Fruit fly (Drosophila melanogaster) S2 (cell line): ENCODE data around the gene CG2218.

Experiments used
- CG8478 ChIP-seq: fragments of >200 bp; optimal IDR thresholded peaks from 2 replicates; lab custom pipeline; 2018
- CTCF ChIP-seq, 2 experiments: fragments of >200 bp; optimal IDR thresholded peaks; 2 replicates each; lab custom pipeline; 2018

CG2218 gene

DNA sequence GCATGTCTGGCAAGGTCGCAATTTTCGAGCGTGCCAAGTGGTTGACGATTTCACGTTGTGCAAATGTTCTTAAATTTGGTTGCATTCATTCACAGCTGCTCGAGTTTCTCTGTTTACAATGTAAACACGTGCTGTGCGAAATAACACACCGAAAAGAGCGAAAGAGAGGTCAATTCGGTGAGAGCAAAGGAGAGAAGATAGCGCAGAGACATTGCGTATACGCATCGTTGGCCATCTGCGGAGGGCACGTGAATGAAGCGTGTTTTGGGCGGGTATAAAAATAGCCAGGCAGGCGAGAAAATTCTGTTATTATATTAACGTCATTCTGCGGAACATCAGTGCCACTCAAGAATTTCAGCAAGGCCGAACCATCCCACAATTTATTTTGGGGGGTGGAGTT lies 26.4 kb upstream of the CG2218 start:
- no peak for TF ChIP-seq CG8478 (lab: Kevin White, UChicago)
- TF ChIP-seq CTCF (optimal IDR thresholded peaks at IDR 0.05; lab: Kevin White, UChicago), result no peak

dm6 chr3R:30453236-30453635 lies 25.2 kb upstream of the CG2218 start:
- TF ChIP-seq CG8478 (lab: Kevin White, UChicago) (no peak), CTCF (optimal IDR thresholded peaks at IDR 0.05; lab: Kevin White, UChicago) (no peak)

DNA sequence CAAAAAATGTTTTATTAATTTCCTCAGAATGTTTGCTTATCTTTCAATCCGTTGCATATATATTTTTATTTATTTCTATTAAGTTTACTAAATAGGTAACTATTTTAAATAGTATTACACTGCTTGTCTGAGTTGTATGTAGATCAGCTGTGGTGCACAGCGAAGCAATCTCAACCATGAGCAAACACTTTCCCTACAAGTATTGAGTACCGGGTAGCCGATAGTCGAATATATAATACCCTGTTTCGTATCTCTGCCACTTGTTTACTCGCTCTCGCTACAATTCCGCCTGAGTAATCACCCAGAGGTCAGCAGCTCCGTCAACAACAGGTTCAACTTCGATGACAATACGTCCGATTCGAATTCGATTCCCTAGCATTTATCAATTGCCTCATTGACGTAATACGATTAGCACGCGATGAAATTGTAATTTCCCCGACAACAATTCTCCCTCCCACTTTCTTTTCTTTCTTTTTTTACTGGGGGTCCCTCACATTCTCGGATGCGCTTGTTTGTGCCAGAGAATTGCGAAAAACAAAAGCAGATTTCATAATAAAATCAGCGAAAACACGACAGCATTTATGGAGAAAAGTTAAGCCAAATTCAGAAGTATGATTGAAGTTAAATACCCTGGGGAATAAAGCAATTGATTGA lies 22.7 kb upstream of the CG2218 start:
- no peak for TF ChIP-seq CG8478 (lab: Kevin White, UChicago)
- TF ChIP-seq CTCF (optimal IDR thresholded peaks at IDR 0.05; lab: Kevin White, UChicago), result no peak

DNA sequence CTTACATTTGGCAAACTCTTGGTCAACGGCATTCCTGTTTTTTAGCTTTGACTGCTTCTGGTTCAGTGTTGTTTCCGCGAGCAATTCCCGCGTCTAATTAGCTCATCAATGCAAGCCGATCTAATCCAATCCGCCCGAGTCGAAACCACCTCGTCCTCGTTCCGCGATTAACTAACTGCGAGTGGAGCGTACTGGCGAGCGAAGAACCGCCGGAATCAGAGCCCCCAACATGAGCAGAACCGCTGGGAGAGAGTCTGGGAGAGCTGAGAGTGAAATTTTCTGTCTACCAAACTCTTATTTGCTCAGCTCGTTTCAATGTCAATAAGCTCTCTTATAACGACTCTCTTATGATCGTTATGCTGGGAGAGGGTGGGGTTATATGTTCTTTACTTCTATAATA lies 22.1 kb upstream of the CG2218 start:
- TF ChIP-seq CTCF (optimal IDR thresholded peaks at IDR 0.05; lab: Kevin White, UChicago) (no peak), CG8478 (lab: Kevin White, UChicago) (no peak)

DNA sequence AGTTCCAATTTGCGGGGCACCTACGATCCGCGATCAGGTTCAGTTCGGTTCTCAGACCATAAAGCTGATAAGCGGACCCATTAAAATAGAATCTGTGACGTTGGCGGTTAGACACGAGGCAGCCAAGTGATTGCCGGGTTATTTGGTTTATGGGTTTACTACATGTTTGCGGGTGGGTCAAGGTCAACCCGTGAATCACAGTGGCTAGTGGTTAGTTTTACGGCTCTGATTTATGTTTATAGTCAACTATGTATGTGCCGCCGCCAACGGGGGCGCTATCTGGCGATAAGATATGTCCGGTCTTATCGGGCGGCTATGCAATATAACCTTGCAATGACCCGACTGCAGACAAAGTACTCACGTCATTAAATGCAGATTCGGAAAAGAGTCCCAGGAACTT lies 21.4 kb upstream of the CG2218 start:
- TF ChIP-seq CTCF (optimal IDR thresholded peaks at IDR 0.05; lab: Kevin White, UChicago), result no peak
- no peak for TF ChIP-seq CG8478 (lab: Kevin White, UChicago)

- no peak for TF ChIP-seq CG8478 (lab: Kevin White, UChicago)
- TF ChIP-seq CTCF (optimal IDR thresholded peaks at IDR 0.05; lab: Kevin White, UChicago), result no peak
These were observed 16.9 kb upstream of the CG2218 start, which contains the start of gene Osi23 for dm6 chr3R:30444946-30445345. TSS of gene Osi23 (minus strand) at chr3R:30445046.

DNA sequence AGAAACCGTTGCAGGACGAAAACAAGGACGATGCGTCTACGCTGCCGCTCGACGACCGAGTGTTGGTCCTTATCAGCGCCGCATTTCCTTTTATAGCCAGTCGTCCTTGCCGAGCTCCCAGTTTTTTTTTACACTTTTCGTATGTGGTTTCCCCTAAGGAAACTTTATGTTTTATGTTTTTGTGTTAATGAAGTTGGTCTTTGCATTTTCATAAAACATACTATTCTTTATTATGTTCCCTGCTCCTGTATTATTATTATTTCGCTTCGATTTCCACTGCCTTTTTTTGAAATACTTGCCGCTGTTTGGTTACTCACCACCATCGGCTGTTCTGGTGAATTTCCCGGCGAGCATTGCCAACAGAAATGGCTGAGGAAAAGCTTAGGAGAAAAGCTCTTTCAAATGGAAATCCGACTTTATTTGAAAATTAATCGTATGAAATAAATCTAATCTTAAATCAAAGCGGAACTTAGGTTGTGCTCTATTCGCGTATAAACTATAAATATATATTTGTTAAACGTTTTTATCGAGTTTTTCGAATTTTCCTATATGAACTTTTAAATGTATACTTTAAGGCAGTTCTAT lies 15.6 kb upstream of the CG2218 start, which contains the start of gene CG15537:
Gene CG15537 (minus strand): TSS at position 51 of the 585 bp plus-strand sequence.
- TF ChIP-seq CTCF (optimal IDR thresholded peaks at IDR 0.05; lab: Kevin White, UChicago), result no peak
- no peak for TF ChIP-seq CG8478 (lab: Kevin White, UChicago)

DNA sequence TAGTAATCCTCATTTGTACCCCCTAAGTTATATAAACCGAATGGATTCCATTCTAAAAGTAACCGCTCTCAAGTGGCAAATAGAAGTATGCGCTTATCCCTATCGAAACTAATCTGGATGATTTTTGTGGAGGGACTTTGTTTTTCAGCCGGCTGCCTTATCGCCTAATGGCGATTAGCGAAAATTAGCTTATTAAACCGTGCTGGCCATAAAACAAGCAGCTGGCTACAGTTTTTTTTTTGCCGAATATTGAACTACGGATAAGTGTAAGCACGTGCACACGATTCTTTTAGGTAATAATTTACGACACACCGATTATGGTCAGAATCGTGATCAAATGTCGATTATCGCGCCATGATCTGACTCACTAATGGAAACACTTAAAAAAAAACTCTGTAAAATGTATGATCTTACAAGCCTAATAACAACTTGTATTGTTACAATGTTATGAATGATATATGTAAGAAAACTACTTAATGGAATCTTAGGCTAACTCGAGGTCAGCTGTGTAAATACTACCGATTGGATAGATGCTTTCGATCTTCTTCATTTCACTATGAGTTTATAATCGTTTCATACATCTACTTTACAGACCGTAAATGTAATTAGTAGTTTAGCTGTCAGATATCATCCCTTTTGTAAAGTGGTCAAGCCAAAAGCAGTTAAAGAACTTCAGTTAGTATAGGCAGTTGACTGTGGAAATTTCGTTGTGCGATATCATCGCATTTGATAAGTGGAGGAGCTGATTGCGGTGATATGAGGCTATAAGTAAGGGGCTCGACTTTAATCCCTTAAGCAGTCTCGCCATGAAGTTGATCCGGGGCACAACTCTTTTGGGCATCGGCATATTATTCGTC lies 3.4 kb upstream of the CG2218 start, which contains the start of gene CG15534:
Gene CG15534 (plus strand): TSS at position 807 of the 857 bp plus-strand sequence.
- TF ChIP-seq CTCF (optimal IDR thresholded peaks at IDR 0.05; lab: Kevin White, UChicago), result no peak

DNA sequence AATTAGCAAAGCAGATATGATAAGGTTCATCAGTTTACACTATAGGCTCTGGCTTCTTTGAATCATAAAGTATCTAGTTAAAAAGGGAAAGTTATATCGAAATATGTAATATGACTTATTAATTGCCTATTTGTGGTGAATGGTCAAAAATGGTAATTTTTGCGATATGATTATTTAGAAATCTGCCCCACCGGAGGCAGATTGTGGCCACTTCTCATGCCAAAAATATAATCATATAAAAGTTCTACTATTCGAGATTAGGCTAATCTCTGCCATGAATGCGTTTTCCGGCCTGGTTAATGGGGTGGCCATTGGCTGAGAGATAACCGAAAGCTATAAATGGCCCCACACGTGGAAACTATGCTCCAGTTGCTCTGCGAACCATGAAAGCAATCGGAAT lies 383 bp upstream of the CG2218 start, which contains the start of gene CG15533:
Gene CG15533 (plus strand): TSS at position 362 of the 400 bp plus-strand sequence.
- TF ChIP-seq CTCF (optimal IDR thresholded peaks at IDR 0.05; lab: Kevin White, UChicago) (no peak), CG8478 (lab: Kevin White, UChicago) (no peak)

DNA sequence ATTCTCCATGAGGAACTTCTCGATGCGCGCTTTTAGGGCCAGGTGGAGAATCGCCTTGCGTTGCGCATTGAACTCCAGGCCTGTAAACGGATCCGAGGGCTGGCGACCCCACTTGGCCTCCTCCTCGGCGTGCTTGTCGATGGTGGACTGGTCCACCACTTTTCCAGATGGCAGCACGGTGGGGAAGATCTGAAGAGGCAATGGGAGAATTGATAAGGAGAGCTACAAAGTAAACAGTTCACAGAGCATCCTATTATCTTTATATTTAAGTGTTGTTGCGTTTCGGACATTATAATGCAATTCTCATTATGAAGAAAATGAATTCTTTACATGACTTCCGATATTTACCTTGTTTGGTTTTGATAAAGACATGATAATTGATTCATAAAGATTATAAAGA lies 1.4 kb downstream of the CG2218 start:
- TF ChIP-seq CG8478 (lab: Kevin White, UChicago), result no peak
- TF ChIP-seq CTCF (optimal IDR thresholded peaks at IDR 0.05; lab: Kevin White, UChicago), result no peak

DNA sequence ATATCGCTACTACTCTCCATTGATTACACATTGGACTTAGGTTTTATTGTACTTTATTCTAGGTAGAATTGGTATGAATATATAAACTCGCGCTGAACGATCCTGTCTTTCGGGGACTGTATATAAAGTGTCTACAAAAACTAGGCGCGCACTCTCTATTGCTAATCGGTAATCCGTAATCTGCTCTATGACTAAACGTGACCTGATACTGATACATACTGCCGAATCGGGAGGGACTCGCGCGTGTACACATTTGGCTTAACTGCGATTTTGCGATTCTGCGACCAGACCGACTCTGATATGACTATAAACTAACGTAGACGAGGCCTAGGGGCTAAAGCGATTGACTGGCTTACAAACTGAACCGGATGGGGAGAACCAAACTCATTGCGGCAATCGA lies 2.5 kb downstream of the CG2218 start:
- TF ChIP-seq CG8478 (lab: Kevin White, UChicago), result no peak
- TF ChIP-seq CTCF (optimal IDR thresholded peaks at IDR 0.05; lab: Kevin White, UChicago), result no peak

- TF ChIP-seq CG8478 (lab: Kevin White, UChicago) (no peak), CTCF (optimal IDR thresholded peaks at IDR 0.05; lab: Kevin White, UChicago) (peak; percentile 82 to 90)
These were observed 3.1 kb downstream of the CG2218 start, which contains the start of gene CG15536 for dm6 chr3R:30424993-30425392. TSS of gene CG15536 (minus strand) at chr3R:30425162.

DNA sequence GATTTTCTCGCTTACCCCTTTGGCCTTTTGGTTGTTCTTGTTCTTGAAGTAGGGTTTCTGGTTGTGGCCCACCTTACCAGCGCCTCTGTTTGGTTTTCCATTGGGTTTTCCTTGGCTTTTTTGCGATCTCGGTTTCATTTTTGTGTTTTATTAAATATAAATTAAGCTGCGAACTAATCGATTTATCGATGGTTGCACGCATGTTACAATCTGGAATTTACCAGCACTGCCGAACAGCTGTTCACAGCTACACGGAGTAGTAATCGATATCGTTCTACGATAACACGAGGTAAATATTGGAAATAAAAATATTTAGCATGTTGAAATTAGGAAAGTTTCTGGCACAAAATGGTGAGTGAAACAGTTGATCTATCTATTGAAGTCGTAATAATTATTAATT lies 4.4 kb downstream of the CG2218 start, which contains the start of the genes CG15535 and mRpS18C:
Gene CG15535 (minus strand): TSS at position 235 of the 400 bp plus-strand sequence.
Gene mRpS18C (plus strand): TSS at position 280 of the 400 bp plus-strand sequence.
- TF ChIP-seq CTCF (optimal IDR thresholded peaks at IDR 0.05; lab: Kevin White, UChicago) (peak in 1 of 2 experiments; percentile 42), CG8478 (lab: Kevin White, UChicago) (no peak)

DNA sequence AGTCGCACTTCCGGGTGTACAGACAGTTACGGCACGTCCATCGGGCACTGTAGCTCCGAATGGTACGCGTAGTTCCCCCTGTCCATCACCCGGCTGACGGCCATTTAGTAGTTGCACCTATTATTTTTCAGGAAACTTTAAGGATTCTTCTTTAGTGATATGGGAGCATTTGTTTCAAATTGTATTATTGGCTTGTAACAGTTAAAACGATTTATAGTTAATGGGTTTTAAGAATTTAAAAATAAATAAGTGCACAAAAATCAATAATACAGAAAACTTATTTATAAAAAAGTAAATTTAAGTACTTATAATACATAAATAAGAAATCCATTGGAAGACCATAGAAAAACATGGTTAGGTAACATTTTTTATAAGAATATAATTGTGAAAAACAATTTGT lies 5.2 kb downstream of the CG2218 start, which contains the start of the genes CG2217 and CG42740:
Gene CG2217 (minus strand): TSS at position 101 of the 400 bp plus-strand sequence.
Gene CG42740 (minus strand): TSS at position 101 of the 400 bp plus-strand sequence.
- TF ChIP-seq CG8478 (lab: Kevin White, UChicago), result no peak
- no peak for TF ChIP-seq CTCF (optimal IDR thresholded peaks at IDR 0.05; lab: Kevin White, UChicago)
